Worm (Caenorhabditis elegans) whole organism, mixed stage, embryonic: ENCODE results near the gene T11F8.1.

Source experiments
- bed-3 ChIP-seq: fragments of 200-800 bp; sonication (Bioruptor generic); optimal IDR thresholded peaks from 3 replicates; lab custom pipeline; 2018; ENCODE audit warnings: mild to moderate bottlenecking, missing genetic modification characterization, moderate library complexity, missing compliant biosample characterization
- ceh-39 ChIP-seq: fragments of 150-350 bp; optimal IDR thresholded peaks from 2 replicates; lab custom pipeline; 2014; ENCODE audit warnings: missing biosample characterization, missing genetic modification characterization
- elt-1 ChIP-seq: sonication (generic microtip); optimal IDR thresholded peaks from 2 replicates; lab custom pipeline; 2017; ENCODE audit warnings: missing genetic modification characterization, mild to moderate bottlenecking, missing compliant biosample characterization, antibody characterized with exemption, moderate library complexity, borderline replicate concordance; ENCODE audit not compliant: insufficient read depth
- elt-3 ChIP-seq: fragments of 150-350 bp; optimal IDR thresholded peaks from 2 replicates; lab custom pipeline; 2014; ENCODE audit warnings: missing biosample characterization, missing genetic modification characterization
- hlh-1 ChIP-seq: fragments of 150-350 bp; optimal IDR thresholded peaks from 2 replicates; lab custom pipeline; 2014; ENCODE audit warnings: missing biosample characterization, missing genetic modification reagents, missing genetic modification characterization
- nhr-12 ChIP-seq: fragments of 150-350 bp; optimal IDR thresholded peaks from 2 replicates; lab custom pipeline; 2014; ENCODE audit warnings: missing biosample characterization, missing genetic modification characterization
- nhr-2 ChIP-seq: fragments of 150-350 bp; optimal IDR thresholded peaks from 2 replicates; lab custom pipeline; 2014; ENCODE audit warnings: missing biosample characterization, missing genetic modification characterization
- nhr-237 ChIP-seq: fragments of 150-350 bp; optimal IDR thresholded peaks from 2 replicates; lab custom pipeline; 2014; ENCODE audit warnings: missing biosample characterization, missing genetic modification characterization
- nhr-28 ChIP-seq: fragments of 150-350 bp; optimal IDR thresholded peaks from 2 replicates; lab custom pipeline; 2014; ENCODE audit warnings: missing biosample characterization, missing genetic modification characterization
- nhr-76 ChIP-seq: sonication (generic microtip); optimal IDR thresholded peaks from 2 replicates; lab custom pipeline; 2017; ENCODE audit warnings: missing biosample characterization, missing genetic modification characterization
- snpc-4 ChIP-seq: fragments of 150-350 bp; optimal IDR thresholded peaks from 2 replicates; lab custom pipeline; 2014; ENCODE audit warnings: missing biosample characterization, missing genetic modification characterization
- sptf-1 ChIP-seq: sonication (generic microtip); optimal IDR thresholded peaks from 2 replicates; lab custom pipeline; 2017; ENCODE audit warnings: mild to moderate bottlenecking, missing genetic modification characterization, moderate library complexity, missing compliant biosample characterization
- unc-120 ChIP-seq: sonication (generic microtip); optimal IDR thresholded peaks from 2 replicates; lab custom pipeline; 2017; ENCODE audit warnings: missing genetic modification characterization, missing compliant biosample characterization; ENCODE audit not compliant: poor library complexity, severe bottlenecking
- unc-39 ChIP-seq: fragments of 150-350 bp; optimal IDR thresholded peaks from 2 replicates; lab custom pipeline; 2014; ENCODE audit warnings: missing biosample characterization, missing genetic modification characterization
- unc-62 ChIP-seq: fragments of 150-350 bp; optimal IDR thresholded peaks from 2 replicates; lab custom pipeline; 2014; ENCODE audit warnings: missing biosample characterization, missing genetic modification reagents, missing genetic modification characterization
- zip-8 ChIP-seq: fragments of 150-350 bp; optimal IDR thresholded peaks from 2 replicates; lab custom pipeline; 2014; ENCODE audit warnings: missing biosample characterization, missing genetic modification characterization

Gene T11F8.1

DNA sequence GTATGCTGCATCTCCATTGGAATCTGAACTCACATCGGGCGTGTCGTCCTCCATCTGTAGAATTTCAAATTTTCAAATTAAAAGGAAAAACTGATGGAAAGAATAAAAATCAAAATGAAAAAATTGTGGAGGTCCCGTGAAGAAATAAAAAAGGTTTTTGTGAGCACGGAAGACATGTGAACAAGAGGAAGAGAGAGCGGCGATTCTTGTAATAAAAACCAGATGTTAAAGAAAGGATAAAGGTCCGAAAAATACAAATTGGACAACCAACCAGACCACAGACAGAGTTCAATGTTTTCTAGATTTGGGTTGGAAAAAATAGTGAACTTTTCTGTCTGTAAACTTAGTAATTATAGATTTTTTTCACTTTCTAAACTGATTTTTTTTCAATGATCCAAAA lies 48.9 kb downstream of the T11F8.1 start, which contains the start of gene unc-5:
TSS of gene unc-5 (minus strand) at position 54 of the 400 bp plus-strand sequence.
- TF ChIP-seq bed-3 (GFP tag; lab: Kevin White, UChicago) (no peak), nhr-28 (tag; lab: Kevin White, UChicago) (no peak), snpc-4 (tag; lab: Kevin White, UChicago) (no peak), nhr-2 (tag; lab: Kevin White, UChicago) (no peak), ceh-39 (no peak), sptf-1 (no peak), hlh-1 (tag; lab: Kevin White, UChicago) (no peak), elt-3 (tag; lab: Kevin White, UChicago) (no peak), unc-39 (tag; lab: Kevin White, UChicago) (no peak), unc-120 (tag; lab: Kevin White, UChicago) (no peak), nhr-237 (tag; lab: Kevin White, UChicago) (no peak), nhr-76 (no peak), nhr-12 (tag; lab: Kevin White, UChicago) (no peak), elt-1 (tag; lab: Kevin White, UChicago) (no peak), zip-8 (no peak), unc-62 (GFP tag; lab: Kevin White, UChicago) (no peak)
